Fruit fly (Drosophila melanogaster): ENCODE data around the gene CG11342.

Gene CG11342

DNA sequence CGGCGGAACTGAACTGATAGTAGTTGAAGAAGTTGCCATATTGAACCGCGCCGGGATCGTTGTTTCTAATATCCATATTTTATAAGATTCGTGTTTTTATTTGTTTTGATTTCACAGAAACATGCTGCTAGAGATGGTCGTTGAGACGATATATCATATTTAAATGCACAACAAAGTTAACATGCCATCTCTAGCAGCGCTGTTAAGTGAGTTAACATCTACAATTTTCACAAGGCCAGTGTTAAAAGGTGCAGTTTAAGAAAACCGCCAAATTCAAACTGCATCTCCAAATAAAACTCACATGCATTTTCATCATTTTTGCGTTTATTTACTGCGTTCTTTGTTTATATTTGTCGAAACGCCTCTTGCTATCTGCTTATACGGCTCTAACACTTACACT is at the start of gene CG11342:
CG11342 (minus strand) TSS at position 120 of the 400 bp plus-strand sequence.
- TF ChIP-seq CG5204 (GFP tag; optimal IDR thresholded peaks at IDR 0.05) (no peak), tj (GFP tag; optimal IDR thresholded peaks at IDR 0.05) (no peak), ovo (GFP tag; optimal IDR thresholded peaks at IDR 0.05) (no peak), CG7101 (tag; optimal IDR thresholded peaks at IDR 0.05) (peak; percentile 11), CG7045 (GFP tag; optimal IDR thresholded peaks at IDR 0.05) (no peak), bab1 (GFP tag; optimal IDR thresholded peaks at IDR 0.05) (peak; percentile 36), Crg-1 (GFP tag; optimal IDR thresholded peaks at IDR 0.05) (no peak), cnc (optimal IDR thresholded peaks at IDR 0.05) (no peak), CG14711 (tag; optimal IDR thresholded peaks at IDR 0.05) (no peak), toe (GFP tag; optimal IDR thresholded peaks at IDR 0.05) (no peak), pad (GFP tag; optimal IDR thresholded peaks at IDR 0.05) (no peak), Mnt (GFP tag; optimal IDR thresholded peaks at IDR 0.05) (no peak), kay (GFP tag; ENCODE audit: borderline replicate concordance) (peak; percentile 58)

dm6 chr3L:4415326-4416274 is 48.3 kb upstream of the CG11342 start:
- TF ChIP-seq cnc (optimal IDR thresholded peaks at IDR 0.05) (peak; percentile 10 to 68), CG12768 (GFP tag; optimal IDR thresholded peaks at IDR 0.05) (peak; percentile 94), Crg-1 (GFP tag; optimal IDR thresholded peaks at IDR 0.05) (no peak), toe (GFP tag; optimal IDR thresholded peaks at IDR 0.05) (peak; percentile 24), CG5204 (GFP tag; optimal IDR thresholded peaks at IDR 0.05) (peak; percentile 37), ovo (GFP tag; optimal IDR thresholded peaks at IDR 0.05) (no peak), cic (GFP tag; optimal IDR thresholded peaks at IDR 0.05) (peak; percentile 87), tj (GFP tag; optimal IDR thresholded peaks at IDR 0.05) (no peak), Mnt (GFP tag; optimal IDR thresholded peaks at IDR 0.05) (peak; percentile 41), Clk (GFP tag; optimal IDR thresholded peaks at IDR 0.05) (no peak), Hr96 (GFP tag; optimal IDR thresholded peaks at IDR 0.05) (peak; percentile 19), CG33017 (tag; optimal IDR thresholded peaks at IDR 0.05) (peak; percentile 39), CG11617 (GFP tag; optimal IDR thresholded peaks at IDR 0.05) (no peak), kay (GFP tag; ENCODE audit: borderline replicate concordance) (no peak), bab1 (GFP tag; optimal IDR thresholded peaks at IDR 0.05) (no peak), CG1620 (GFP tag; optimal IDR thresholded peaks at IDR 0.05) (peak; percentile 8), pad (GFP tag; optimal IDR thresholded peaks at IDR 0.05) (no peak), CG14711 (tag; optimal IDR thresholded peaks at IDR 0.05) (no peak), CG7101 (tag; optimal IDR thresholded peaks at IDR 0.05) (peak; percentile 53), CG7045 (GFP tag; optimal IDR thresholded peaks at IDR 0.05) (peak; percentile 17)

dm6 chr3L:4414579-4414978 is 47.3 kb upstream of the CG11342 start:
- TF ChIP-seq cic (GFP tag; optimal IDR thresholded peaks at IDR 0.05) (no peak), CG7101 (tag; optimal IDR thresholded peaks at IDR 0.05) (peak; percentile 11), CG33017 (tag; optimal IDR thresholded peaks at IDR 0.05) (peak; percentile 24), tj (GFP tag; optimal IDR thresholded peaks at IDR 0.05) (no peak), CG12768 (GFP tag; optimal IDR thresholded peaks at IDR 0.05) (no peak), bab1 (GFP tag; optimal IDR thresholded peaks at IDR 0.05) (no peak), CG7045 (GFP tag; optimal IDR thresholded peaks at IDR 0.05) (no peak), ovo (GFP tag; optimal IDR thresholded peaks at IDR 0.05) (no peak), CG5204 (GFP tag; optimal IDR thresholded peaks at IDR 0.05) (peak; percentile 23), Crg-1 (GFP tag; optimal IDR thresholded peaks at IDR 0.05) (no peak), pad (GFP tag; optimal IDR thresholded peaks at IDR 0.05) (no peak), kay (GFP tag; ENCODE audit: borderline replicate concordance) (peak; percentile 93)

DNA sequence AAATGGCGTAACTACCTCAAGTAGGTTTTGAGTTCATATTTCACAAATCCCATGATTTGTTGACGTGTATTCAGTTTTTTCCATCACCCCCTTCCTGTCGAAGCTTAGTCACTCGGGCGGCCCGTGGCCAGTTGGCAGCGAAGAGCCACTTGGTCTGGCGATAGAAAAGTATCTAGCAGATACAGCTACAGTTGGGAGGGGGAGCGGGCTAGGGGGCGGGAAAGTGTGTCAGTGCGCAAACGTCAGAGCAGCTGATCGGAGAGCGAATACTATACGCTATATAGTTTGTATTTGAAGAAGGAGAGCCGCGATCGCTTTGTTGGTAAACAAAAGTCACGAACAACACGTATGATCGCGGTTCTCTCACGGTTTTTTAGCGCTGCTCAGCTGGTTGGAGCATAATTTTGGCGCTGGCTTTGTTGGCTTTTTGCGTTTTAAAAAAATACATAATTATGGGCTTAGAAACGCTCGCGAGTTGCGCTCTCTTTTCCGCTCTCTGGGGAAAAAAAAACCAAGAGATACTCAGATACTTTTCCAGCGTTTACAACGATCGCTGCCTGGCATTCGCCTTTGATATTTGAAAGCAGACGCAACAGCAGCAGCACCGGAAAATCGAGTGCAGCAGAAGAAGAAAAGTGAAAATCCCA is 46.7 kb upstream of the CG11342 start:
- TF ChIP-seq CG5204 (GFP tag; optimal IDR thresholded peaks at IDR 0.05) (no peak), kay (GFP tag; ENCODE audit: borderline replicate concordance) (peak; percentile 100), Clk (GFP tag; optimal IDR thresholded peaks at IDR 0.05) (peak; percentile 29), CG7101 (tag; optimal IDR thresholded peaks at IDR 0.05) (peak; percentile 4), Crg-1 (GFP tag; optimal IDR thresholded peaks at IDR 0.05) (no peak), CG33017 (tag; optimal IDR thresholded peaks at IDR 0.05) (no peak), CG7045 (GFP tag; optimal IDR thresholded peaks at IDR 0.05) (peak; percentile 1), tj (GFP tag; optimal IDR thresholded peaks at IDR 0.05) (peak; percentile 37), bab1 (GFP tag; optimal IDR thresholded peaks at IDR 0.05) (peak; percentile 20), CG12768 (GFP tag; optimal IDR thresholded peaks at IDR 0.05) (peak; percentile 79), CG14711 (tag; optimal IDR thresholded peaks at IDR 0.05) (no peak), ovo (GFP tag; optimal IDR thresholded peaks at IDR 0.05) (peak; percentile 66), pad (GFP tag; optimal IDR thresholded peaks at IDR 0.05) (peak; percentile 8), CG11617 (GFP tag; optimal IDR thresholded peaks at IDR 0.05) (no peak), Mnt (GFP tag; optimal IDR thresholded peaks at IDR 0.05) (peak; percentile 39), Hr96 (GFP tag; optimal IDR thresholded peaks at IDR 0.05) (no peak), toe (GFP tag; optimal IDR thresholded peaks at IDR 0.05) (peak; percentile 48), cnc (optimal IDR thresholded peaks at IDR 0.05) (no peak), CG1620 (GFP tag; optimal IDR thresholded peaks at IDR 0.05) (no peak), cic (GFP tag; optimal IDR thresholded peaks at IDR 0.05) (peak; percentile 93)

dm6 chr3L:4412974-4413373 is 45.7 kb upstream of the CG11342 start:
- TF ChIP-seq CG11617 (GFP tag; optimal IDR thresholded peaks at IDR 0.05) (no peak), CG12768 (GFP tag; optimal IDR thresholded peaks at IDR 0.05) (peak; percentile 44), ovo (GFP tag; optimal IDR thresholded peaks at IDR 0.05) (no peak), CG7045 (GFP tag; optimal IDR thresholded peaks at IDR 0.05) (peak; percentile 15), Mnt (GFP tag; optimal IDR thresholded peaks at IDR 0.05) (no peak), CG7101 (tag; optimal IDR thresholded peaks at IDR 0.05) (peak; percentile 9), CG5204 (GFP tag; optimal IDR thresholded peaks at IDR 0.05) (peak; percentile 57), cnc (optimal IDR thresholded peaks at IDR 0.05) (peak; percentile 81 to 89), kay (GFP tag; ENCODE audit: borderline replicate concordance) (peak; percentile 75), cic (GFP tag; optimal IDR thresholded peaks at IDR 0.05) (no peak), tj (GFP tag; optimal IDR thresholded peaks at IDR 0.05) (no peak), CG33017 (tag; optimal IDR thresholded peaks at IDR 0.05) (no peak), toe (GFP tag; optimal IDR thresholded peaks at IDR 0.05) (peak; percentile 41)
